Worm (Caenorhabditis elegans): ENCODE measurements around the gene Y116F11A.3.

- no peak for TF ChIP-seq dao-5 (tag; optimal IDR thresholded peaks at IDR 0.05)
- TF ChIP-seq him-1 (tag; optimal IDR thresholded peaks at IDR 0.05): no peak
- TF ChIP-seq W03F9.2 (tag; optimal IDR thresholded peaks at IDR 0.05): no peak
Observed at ce11 chrV:19722881-19723280, 6.0 kb upstream of the Y116F11A.3 start.

Data from whole organism, L4/young adult.